Worm (Caenorhabditis elegans): Measurements from ENCODE around the gene F32D1.7.
A peak's percentile ranks its signal among the peaks of the same experiment; 100 is the strongest.
"Not testable (repeated sequence)": the region's sequence is repeated elsewhere in the genome, so short reads cannot be mapped to it uniquely, and the experiment has no call there.

DNA sequence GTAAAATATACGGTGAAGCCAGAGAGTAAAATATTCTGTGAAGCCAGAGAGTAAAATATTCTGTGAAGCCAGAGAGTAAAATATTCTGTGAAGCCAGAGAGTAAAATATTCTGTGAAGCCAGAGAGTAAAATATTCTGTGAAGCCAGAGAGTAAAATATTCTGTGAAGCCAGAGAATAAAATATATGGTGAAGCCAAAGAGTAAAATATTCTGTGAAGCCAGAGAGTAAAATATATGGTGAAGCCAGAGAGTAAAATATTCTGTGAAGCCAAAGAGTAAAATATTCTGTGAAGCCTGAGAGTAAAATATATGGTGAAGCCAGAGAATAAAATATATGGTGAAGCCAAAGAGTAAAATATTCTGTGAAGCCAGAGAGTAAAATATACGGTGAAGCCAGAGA is 40.2 kb downstream of the F32D1.7 start:
- not testable (repeated sequence) for TF ChIP-seq dpl-1 (GFP tag; optimal IDR thresholded peaks at IDR 0.05); athp-1 (tag; optimal IDR thresholded peaks at IDR 0.05); ama-1 (optimal IDR thresholded peaks at IDR 0.05); ama-1 (GFP tag; optimal IDR thresholded peaks at IDR 0.05); aptf-3 (GFP tag; IDR thresholded peaks at IDR 0.05); sdz-38 (tag; optimal IDR thresholded peaks at IDR 0.05); B0336.3 (GFP tag; IDR thresholded peaks at IDR 0.05); repo-1 (tag; optimal IDR thresholded peaks at IDR 0.05); madf-8 (GFP tag; conservative IDR thresholded peaks at IDR 0.05); Y67H2A.10 (GFP tag; conservative IDR thresholded peaks at IDR 0.05); lag-1 (GFP tag; IDR thresholded peaks at IDR 0.05); T26A5.8 (tag; optimal IDR thresholded peaks at IDR 0.05); F57A8.1 (GFP tag; optimal IDR thresholded peaks at IDR 0.05); unc-62 (GFP tag; optimal IDR thresholded peaks at IDR 0.05)
- peak; percentile 92 for TF ChIP-seq egrh-3 (GFP tag; IDR thresholded peaks at IDR 0.05)
